Fruit fly (Drosophila melanogaster): ENCODE measurements around the gene CG33543.

DNA sequence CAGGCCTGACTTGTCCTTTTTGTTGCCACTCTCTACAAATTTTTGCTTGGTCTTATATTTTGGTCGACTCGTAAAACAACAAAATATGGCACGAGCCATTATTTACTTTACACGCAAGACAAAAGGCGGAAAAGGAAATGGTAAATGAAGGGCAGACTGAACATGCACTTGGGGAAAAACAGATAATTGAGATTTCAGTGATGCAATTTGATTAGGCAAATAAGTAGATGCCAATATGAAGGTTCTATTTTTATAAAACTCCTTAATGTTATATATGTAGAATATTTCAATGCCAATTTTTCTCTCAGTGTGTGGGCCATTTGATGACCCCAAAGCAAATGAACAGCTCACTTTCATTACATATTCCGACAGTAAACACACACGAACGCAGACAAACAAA is 9.1 kb upstream of the CG33543 start:
- TF ChIP-seq ttk (optimal IDR thresholded peaks at IDR 0.05) (no peak), h (optimal IDR thresholded peaks at IDR 0.05) (no peak), Sin3A (optimal IDR thresholded peaks at IDR 0.05) (no peak)
